Fruit fly (Drosophila melanogaster): ENCODE data around the gene mtrm.

The mtrm gene

dm6 chr3L:8457866-8458766 lies 45.3 kb downstream of the mtrm start:
- TF ChIP-seq CG17801 (GFP tag; optimal IDR thresholded peaks at IDR 0.05; ENCODE audit: partially characterized antibody), result peak; percentile 77

dm6 chr3L:8458767-8459614 lies 46.2 kb downstream of the mtrm start:
- no peak for TF ChIP-seq CG17801 (GFP tag; optimal IDR thresholded peaks at IDR 0.05; ENCODE audit: partially characterized antibody)

DNA sequence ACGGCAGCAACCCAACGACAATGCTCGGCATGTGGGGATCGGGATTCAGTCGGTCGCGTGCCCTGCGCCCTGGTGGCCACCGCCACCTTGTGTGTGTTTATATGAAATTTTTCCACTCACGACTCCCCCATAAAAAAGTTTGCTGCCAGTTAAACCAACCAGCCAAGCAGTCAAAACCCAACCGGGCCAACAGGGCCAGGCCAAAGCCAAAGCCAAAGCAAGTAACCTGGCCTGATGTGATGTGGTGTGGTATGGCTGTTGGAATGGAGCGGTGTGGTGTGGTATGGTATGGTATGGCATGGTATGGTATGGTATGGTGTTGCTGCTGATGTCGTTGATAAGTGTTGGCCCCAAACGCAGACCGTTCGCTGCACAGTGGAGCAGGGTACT lies 46.8 kb downstream of the mtrm start:
- no peak for TF ChIP-seq CG17801 (GFP tag; optimal IDR thresholded peaks at IDR 0.05; ENCODE audit: partially characterized antibody)

DNA sequence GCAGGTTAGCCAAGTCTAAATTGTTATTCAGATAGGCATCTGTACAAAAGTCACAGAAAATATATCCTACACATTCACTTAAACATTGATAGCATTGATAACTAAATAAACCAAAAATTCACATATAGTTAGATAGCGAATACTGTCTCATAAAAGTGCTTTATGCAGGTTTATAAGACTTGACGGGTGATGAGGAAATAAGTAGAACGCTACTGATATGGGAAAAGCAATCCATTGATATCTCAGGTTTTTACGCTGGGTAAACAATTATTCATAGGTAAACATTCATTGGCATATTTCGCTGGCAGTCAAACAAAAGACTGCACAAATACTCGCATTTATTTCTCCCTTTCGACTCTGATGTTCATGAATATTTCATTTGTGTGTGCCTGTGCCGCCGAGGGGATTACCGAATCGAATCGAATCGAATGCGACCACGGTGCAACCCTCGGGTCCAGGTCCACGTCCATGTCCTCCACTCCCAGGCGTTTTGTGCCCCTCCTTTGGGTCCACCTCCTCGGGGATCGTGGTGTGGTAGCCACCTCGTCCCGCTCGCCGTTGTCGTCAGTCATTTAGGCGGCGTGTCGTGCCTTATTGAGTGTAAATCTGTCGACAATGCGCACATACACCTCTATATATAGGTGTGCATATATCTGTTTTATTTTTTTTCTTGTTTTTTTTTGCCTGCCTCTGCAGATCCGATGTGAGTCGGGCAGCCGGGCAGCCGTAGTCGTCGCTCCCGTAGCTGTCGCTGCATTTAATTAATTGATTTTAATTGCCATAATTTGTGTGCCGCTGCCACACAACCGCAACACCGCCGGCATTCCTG lies 47.5 kb downstream of the mtrm start:
- TF ChIP-seq CG17801 (GFP tag; optimal IDR thresholded peaks at IDR 0.05; ENCODE audit: partially characterized antibody), result no peak

DNA sequence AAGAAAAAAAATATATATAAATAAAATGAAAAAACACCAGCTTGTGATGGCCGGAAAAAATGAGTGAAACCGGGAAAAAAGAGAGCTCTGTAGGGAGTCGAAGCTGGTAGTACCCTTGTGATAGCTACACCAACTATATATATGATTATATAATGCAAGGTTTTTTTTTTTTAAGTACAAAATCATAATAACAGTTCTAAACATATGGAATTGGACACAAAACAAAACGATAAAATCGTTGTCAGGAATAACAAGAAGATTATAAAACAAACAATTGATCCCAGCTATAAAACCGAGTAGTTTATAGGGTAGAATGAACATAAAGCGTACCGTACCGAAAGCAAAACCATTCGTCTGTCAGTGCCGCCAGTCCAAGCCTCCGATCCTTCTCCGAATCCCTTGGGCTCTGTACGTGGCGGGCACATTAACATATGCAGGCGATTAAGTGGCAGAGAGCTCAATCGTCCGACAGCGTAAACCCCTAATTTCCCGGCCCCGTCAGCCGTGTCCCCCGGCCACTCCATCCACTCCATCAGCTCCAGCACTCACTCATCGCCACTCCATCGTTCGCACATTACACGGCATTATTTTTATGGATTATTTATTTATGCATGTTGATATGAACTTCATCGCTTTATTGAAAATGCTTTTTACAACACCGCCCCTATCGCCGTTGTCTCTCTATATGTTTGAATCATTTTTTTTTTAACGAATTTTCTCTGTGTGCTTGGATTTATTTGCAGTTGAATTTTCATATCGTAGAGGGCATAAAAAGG lies 48.6 kb downstream of the mtrm start:
- TF ChIP-seq CG17801 (GFP tag; optimal IDR thresholded peaks at IDR 0.05; ENCODE audit: partially characterized antibody), result no peak
